Worm (Caenorhabditis elegans) whole organism, L1 larva: ENCODE measurements around the gene R07B1.11.

Source experiments
- C16A3.4 ChIP-seq: fragments of 150-350 bp; optimal IDR thresholded peaks from 2 replicates; lab custom pipeline; 2014; ENCODE audit warnings: missing biosample characterization, missing genetic modification characterization
- Y116A8C.19 ChIP-seq: sonication (generic microtip); optimal IDR thresholded peaks from 2 replicates; lab custom pipeline; 2016; ENCODE audit warnings: missing compliant biosample characterization, missing genetic modification characterization, borderline replicate concordance
- aly-2 ChIP-seq: fragments of 150-350 bp; optimal IDR thresholded peaks from 2 replicates; lab custom pipeline; 2014; ENCODE audit warnings: missing biosample characterization, missing genetic modification characterization
- blmp-1 ChIP-seq: fragments of 150-350 bp; optimal IDR thresholded peaks from 2 replicates; lab custom pipeline; 2014; ENCODE audit warnings: missing biosample characterization, missing genetic modification characterization
- ceh-82 ChIP-seq, 3 experiments: fragments of 150-350 bp in 1 of 3; sonication (generic microtip) in 2 of 3; optimal IDR thresholded peaks; 2 replicates each; lab custom pipeline; 2014 to 2017; ENCODE audit warnings: missing biosample characterization in 3 of 3, missing genetic modification characterization in 3 of 3
- dpl-1 ChIP-seq, 3 experiments: fragments of 150-350 bp in 2 of 3; sonication (generic microtip) in 1 of 3; optimal IDR thresholded peaks; 2 replicates each; lab custom pipeline; 2014 to 2017; ENCODE audit warnings: missing biosample characterization in 3 of 3, missing genetic modification characterization in 3 of 3, missing genetic modification reagents in 3 of 3
- dsc-1 ChIP-seq: sonication (generic microtip); optimal IDR thresholded peaks from 2 replicates; lab custom pipeline; 2016; ENCODE audit warnings: mild to moderate bottlenecking, missing genetic modification characterization, missing compliant biosample characterization
- efl-1 ChIP-seq, 4 experiments: fragments of 150-350 bp; optimal IDR thresholded peaks in 3 of 4; peaks in 1 of 4; 1 replicate in 1 of 4; 2 replicates in 3 of 4; lab custom pipeline; 2014; ENCODE audit warnings: missing biosample characterization in 2 of 4, missing genetic modification characterization in 2 of 4, missing genetic modification reagents in 2 of 4
- efl-3 ChIP-seq: fragments of 200-800 bp; sonication (Bioruptor generic); optimal IDR thresholded peaks from 2 replicates; lab custom pipeline; 2018; ENCODE audit warnings: mild to moderate bottlenecking, missing genetic modification characterization, missing compliant biosample characterization
- egl-27 ChIP-seq, 2 experiments: fragments of 150-350 bp in 1 of 2; sonication (generic microtip); optimal IDR thresholded peaks; 3 replicates each; lab custom pipeline; 2017 to 2018; ENCODE audit warnings: missing biosample characterization in 2 of 2, missing genetic modification characterization in 2 of 2, missing genetic modification reagents in 2 of 2
- elt-2 ChIP-seq: sonication (generic microtip); optimal IDR thresholded peaks from 2 replicates; lab custom pipeline; 2016; ENCODE audit warnings: missing genetic modification characterization, mild to moderate bottlenecking, inconsistent platforms, missing compliant biosample characterization, missing genetic modification reagents
- elt-3 ChIP-seq, 6 experiments: fragments of 150-350 bp in 1 of 6; sonication (generic microtip); optimal IDR thresholded peaks; 2 replicates each; lab custom pipeline; 2017 to 2018; ENCODE audit warnings: missing biosample characterization in 6 of 6, missing genetic modification characterization in 6 of 6, inconsistent platforms in 1 of 6
- ets-5 ChIP-seq: fragments of 200-800 bp; sonication (Bioruptor generic); IDR thresholded peaks from 2 replicates; pipeline ENCODE4 v1.3.6; 2022; ENCODE audit warnings: missing genetic modification characterization, missing compliant biosample characterization
- fkh-10 ChIP-seq: sonication (generic microtip); optimal IDR thresholded peaks from 2 replicates; lab custom pipeline; 2017; ENCODE audit warnings: missing biosample characterization, missing genetic modification reagents, missing genetic modification characterization
- fkh-4 ChIP-seq: sonication (generic microtip); optimal IDR thresholded peaks from 2 replicates; lab custom pipeline; 2016; ENCODE audit warnings: missing compliant biosample characterization, missing genetic modification characterization, borderline replicate concordance
- fos-1 ChIP-seq: fragments of 150-350 bp; optimal IDR thresholded peaks from 2 replicates; lab custom pipeline; 2014; ENCODE audit warnings: missing biosample characterization, missing genetic modification characterization
- hpl-2 ChIP-seq: fragments of 150-350 bp; optimal IDR thresholded peaks from 2 replicates; lab custom pipeline; 2014; ENCODE audit warnings: missing biosample characterization, missing genetic modification reagents, missing genetic modification characterization
- irx-1 ChIP-seq: sonication (generic microtip); optimal IDR thresholded peaks from 2 replicates; lab custom pipeline; 2016; ENCODE audit warnings: missing genetic modification characterization, missing compliant biosample characterization
- lin-14 ChIP-seq: fragments of 200-800 bp; sonication (Bioruptor generic); optimal IDR thresholded peaks from 2 replicates; lab custom pipeline; 2018; ENCODE audit warnings: mild to moderate bottlenecking, missing genetic modification characterization, moderate library complexity, missing compliant biosample characterization
- lin-15B ChIP-seq: fragments of 150-350 bp; sonication (generic microtip); optimal IDR thresholded peaks from 3 replicates; lab custom pipeline; 2014; ENCODE audit warnings: missing biosample characterization, missing genetic modification characterization
- lin-35 ChIP-seq, 2 experiments: fragments of 150-350 bp; optimal IDR thresholded peaks; 2 replicates each; lab custom pipeline; 2014; ENCODE audit warnings: missing biosample characterization in 2 of 2, missing genetic modification characterization in 2 of 2, missing genetic modification reagents in 2 of 2
- lin-39 ChIP-seq: fragments of 150-350 bp; optimal IDR thresholded peaks from 2 replicates; lab custom pipeline; 2014; ENCODE audit warnings: missing biosample characterization, missing genetic modification reagents, missing genetic modification characterization
- lsy-2 ChIP-seq, 2 experiments: fragments of 150-350 bp; optimal IDR thresholded peaks; 2 replicates each; lab custom pipeline; 2014; ENCODE audit warnings: missing biosample characterization in 2 of 2, missing genetic modification characterization in 2 of 2
- mab-9 ChIP-seq: fragments of 200-800 bp; sonication (Bioruptor generic); IDR thresholded peaks from 2 replicates; pipeline ENCODE4 v1.3.6; 2022; ENCODE audit warnings: missing genetic modification reagents, missing genetic modification characterization, missing compliant biosample characterization
- mdl-1 ChIP-seq, 2 experiments: fragments of 150-350 bp; optimal IDR thresholded peaks; 2 replicates each; lab custom pipeline; 2014 to 2017; ENCODE audit warnings: missing biosample characterization in 2 of 2, missing genetic modification characterization in 2 of 2, inconsistent platforms in 1 of 2
- mef-2 ChIP-seq: fragments of 150-350 bp; optimal IDR thresholded peaks from 2 replicates; lab custom pipeline; 2014; ENCODE audit warnings: missing biosample characterization, missing genetic modification characterization
- mep-1 ChIP-seq: fragments of 150-350 bp; optimal IDR thresholded peaks from 2 replicates; lab custom pipeline; 2014; ENCODE audit warnings: missing biosample characterization, missing genetic modification characterization
- nhr-12 ChIP-seq: sonication (generic microtip); optimal IDR thresholded peaks from 2 replicates; lab custom pipeline; 2017; ENCODE audit warnings: missing biosample characterization, missing genetic modification characterization
- nhr-19 ChIP-seq: fragments of 200-800 bp; sonication (Bioruptor generic); conservative IDR thresholded peaks from 2 replicates; pipeline ENCODE4 v1.3.6; 2022; ENCODE audit warnings: missing genetic modification characterization, missing compliant biosample characterization
- nhr-20 ChIP-seq: sonication (generic microtip); optimal IDR thresholded peaks from 2 replicates; lab custom pipeline; 2016; ENCODE audit warnings: mild to moderate bottlenecking, missing genetic modification characterization, missing compliant biosample characterization
- nhr-47 ChIP-seq: sonication (generic microtip); optimal IDR thresholded peaks from 2 replicates; lab custom pipeline; 2016; ENCODE audit warnings: mild to moderate bottlenecking, missing genetic modification characterization, moderate library complexity, missing compliant biosample characterization
- nhr-71 ChIP-seq: sonication (generic microtip); optimal IDR thresholded peaks from 2 replicates; lab custom pipeline; 2016; ENCODE audit warnings: mild to moderate bottlenecking, missing genetic modification characterization, moderate library complexity, missing compliant biosample characterization
- nhr-76 ChIP-seq: sonication (generic microtip); optimal IDR thresholded peaks from 2 replicates; lab custom pipeline; 2017; ENCODE audit warnings: missing biosample characterization, missing genetic modification characterization
- nhr-77 ChIP-seq: fragments of 150-350 bp; optimal IDR thresholded peaks from 2 replicates; lab custom pipeline; 2014; ENCODE audit warnings: missing biosample characterization, missing genetic modification characterization
- nhr-85 ChIP-seq: sonication (generic microtip); peaks from one replicate; lab custom pipeline; 2016; ENCODE audit warnings: missing genetic modification characterization, inconsistent platforms, missing compliant biosample characterization
- nhr-90 ChIP-seq: sonication (generic microtip); optimal IDR thresholded peaks from 2 replicates; lab custom pipeline; 2016; ENCODE audit warnings: mild to moderate bottlenecking, missing genetic modification characterization, missing compliant biosample characterization; ENCODE audit not compliant: poor library complexity
- pax-3 ChIP-seq: fragments of 200-800 bp; sonication (Bioruptor generic); optimal IDR thresholded peaks from 2 replicates; lab custom pipeline; 2018; ENCODE audit warnings: mild to moderate bottlenecking, missing genetic modification characterization, moderate library complexity, missing compliant biosample characterization
- rnt-1 ChIP-seq: sonication (generic microtip); optimal IDR thresholded peaks from 2 replicates; lab custom pipeline; 2016; ENCODE audit warnings: mild to moderate bottlenecking, missing genetic modification characterization, moderate library complexity, missing compliant biosample characterization
- snpc-4 ChIP-seq: fragments of 150-350 bp; optimal IDR thresholded peaks from 2 replicates; lab custom pipeline; 2014; ENCODE audit warnings: missing biosample characterization, missing genetic modification characterization
- snu-23 ChIP-seq: sonication (generic microtip); optimal IDR thresholded peaks from 2 replicates; lab custom pipeline; 2016; ENCODE audit warnings: missing genetic modification characterization, missing compliant biosample characterization
- sox-4 ChIP-seq: sonication (generic microtip); optimal IDR thresholded peaks from 2 replicates; lab custom pipeline; 2016; ENCODE audit warnings: missing genetic modification characterization, missing compliant biosample characterization
- sup-37 ChIP-seq: fragments of 200-800 bp; sonication (Bioruptor generic); optimal IDR thresholded peaks from 2 replicates; lab custom pipeline; 2018; ENCODE audit warnings: mild to moderate bottlenecking, missing genetic modification characterization, missing compliant biosample characterization
- swsn-7 ChIP-seq: sonication (generic microtip); optimal IDR thresholded peaks from 2 replicates; lab custom pipeline; 2016; ENCODE audit warnings: missing genetic modification characterization, missing compliant biosample characterization
- tbx-2 ChIP-seq: sonication (generic microtip); optimal IDR thresholded peaks from 2 replicates; lab custom pipeline; 2016; ENCODE audit warnings: missing genetic modification characterization, missing compliant biosample characterization
- tlp-1 ChIP-seq: fragments of 150-350 bp; optimal IDR thresholded peaks from 2 replicates; lab custom pipeline; 2014; ENCODE audit warnings: missing biosample characterization, missing genetic modification characterization
- unc-130 ChIP-seq: fragments of 150-350 bp; optimal IDR thresholded peaks from 2 replicates; lab custom pipeline; 2017; ENCODE audit warnings: missing biosample characterization, missing genetic modification characterization, inconsistent platforms
- unc-62 ChIP-seq: fragments of 150-350 bp; optimal IDR thresholded peaks from 2 replicates; lab custom pipeline; 2014; ENCODE audit warnings: missing biosample characterization, missing genetic modification reagents, missing genetic modification characterization
- unc-86 ChIP-seq: sonication (generic microtip); optimal IDR thresholded peaks from 2 replicates; lab custom pipeline; 2016; ENCODE audit warnings: missing genetic modification characterization, missing compliant biosample characterization
- unc-98 ChIP-seq: fragments of 200-800 bp; sonication (Bioruptor generic); IDR thresholded peaks from 2 replicates; pipeline ENCODE4 v1.3.6; 2022; ENCODE audit warnings: missing genetic modification characterization, missing compliant biosample characterization
- vab-15 ChIP-seq: sonication (generic microtip); optimal IDR thresholded peaks from 2 replicates; lab custom pipeline; 2017; ENCODE audit warnings: missing genotype, mild to moderate bottlenecking, missing genetic modification characterization, missing compliant biosample characterization
- xbp-1 ChIP-seq: sonication (generic microtip); optimal IDR thresholded peaks from 2 replicates; lab custom pipeline; 2016; ENCODE audit warnings: missing genetic modification characterization, missing compliant biosample characterization

The R07B1.11 gene

ce11 chrX:9899426-9900131 lies 42.9 kb downstream of the R07B1.11 start, which contains the start of gene phf-34:
Gene phf-34 (minus strand): TSS chrX:9899476.
- no peak for TF ChIP-seq unc-98 (GFP tag; lab: Robert Waterston, UW)
- TF ChIP-seq nhr-76 (tag; lab: Kevin White, UChicago), result no peak
- TF ChIP-seq lin-35 (GFP tag; optimal IDR thresholded peaks at IDR 0.05; lab: Kevin White, UChicago), result peak; percentile 17 to 26
- peak; percentile 88 for TF ChIP-seq lin-14 (GFP tag; lab: Kevin White, UChicago)
- peak in 1 of 3 experiments; percentile 25 for TF ChIP-seq dpl-1 (GFP tag; optimal IDR thresholded peaks at IDR 0.05; lab: Kevin White, UChicago)
- no peak for TF ChIP-seq sup-37
- TF ChIP-seq dsc-1 (tag; lab: Kevin White, UChicago), result peak; percentile 9
- no peak for TF ChIP-seq rnt-1 (tag; lab: Kevin White, UChicago)
- no peak for TF ChIP-seq nhr-12 (tag; lab: Kevin White, UChicago)
- no peak for TF ChIP-seq aly-2 (tag; lab: Kevin White, UChicago)
- peak; percentile 32 for TF ChIP-seq snpc-4 (tag; lab: Kevin White, UChicago)
- no peak for TF ChIP-seq sox-4 (tag; lab: Kevin White, UChicago)
- no peak for TF ChIP-seq nhr-77 (tag; lab: Kevin White, UChicago)
- TF ChIP-seq mef-2 (tag; lab: Kevin White, UChicago), result no peak
- peak; percentile 19 for TF ChIP-seq unc-86
- TF ChIP-seq fos-1 (tag; lab: Kevin White, UChicago), result no peak
- no peak for TF ChIP-seq vab-15 (tag; lab: Kevin White, UChicago)
- peak; percentile 14 to 52 for TF ChIP-seq lsy-2 (tag; optimal IDR thresholded peaks at IDR 0.05; lab: Kevin White, UChicago)
- no peak for TF ChIP-seq elt-3 (tag; optimal IDR thresholded peaks at IDR 0.05; lab: Kevin White, UChicago)
- no peak for TF ChIP-seq Y116A8C.19 (tag; lab: Kevin White, UChicago)
- peak; percentile 54 for TF ChIP-seq fkh-10 (GFP tag; lab: Kevin White, UChicago)
- TF ChIP-seq tbx-2 (tag; lab: Kevin White, UChicago), result peak; percentile 42
- TF ChIP-seq swsn-7, result peak; percentile 54
- TF ChIP-seq fkh-4 (tag; lab: Kevin White, UChicago), result no peak
- TF ChIP-seq pax-3 (tag; lab: Kevin White, UChicago), result no peak
- TF ChIP-seq efl-3 (GFP tag; lab: Kevin White, UChicago), result no peak
- peak; percentile 55 for TF ChIP-seq nhr-85 (tag; lab: Kevin White, UChicago)
- TF ChIP-seq C16A3.4 (tag; lab: Kevin White, UChicago), result peak; percentile 38
- no peak for TF ChIP-seq unc-130 (tag; lab: Kevin White, UChicago)
- no peak for TF ChIP-seq unc-62 (GFP tag; lab: Kevin White, UChicago)
- TF ChIP-seq lin-15B (tag; lab: Kevin White, UChicago), result no peak
- TF ChIP-seq efl-1 (optimal IDR thresholded peaks at IDR 0.05; lab: Kevin White, UChicago), result peak in 1 of 2 experiments; percentile 50
- no peak for TF ChIP-seq efl-1 (GFP tag; optimal IDR thresholded peaks at IDR 0.05 in 1 of 2; lab: Kevin White, UChicago)
- peak; percentile 54 for TF ChIP-seq nhr-47 (tag; lab: Kevin White, UChicago)
- TF ChIP-seq snu-23 (GFP tag; lab: Kevin White, UChicago), result peak; percentile 72
- TF ChIP-seq mep-1 (tag; lab: Kevin White, UChicago), result peak; percentile 68
- TF ChIP-seq mdl-1 (tag; optimal IDR thresholded peaks at IDR 0.05; lab: Kevin White, UChicago), result peak in 1 of 2 experiments; percentile 44
- TF ChIP-seq hpl-2 (GFP tag; lab: Kevin White, UChicago), result no peak
- no peak for TF ChIP-seq elt-2 (tag; lab: Kevin White, UChicago)
- no peak for TF ChIP-seq lin-39
- no peak for TF ChIP-seq nhr-90 (tag; lab: Kevin White, UChicago)
- no peak for TF ChIP-seq tlp-1 (tag; lab: Kevin White, UChicago)
- TF ChIP-seq ceh-82 (tag; optimal IDR thresholded peaks at IDR 0.05; lab: Kevin White, UChicago), result peak in 2 of 3 experiments; percentile 31 to 57
- TF ChIP-seq egl-27 (tag; optimal IDR thresholded peaks at IDR 0.05; lab: Kevin White, UChicago), result no peak
- peak; percentile 26 for TF ChIP-seq xbp-1 (tag; lab: Kevin White, UChicago)
- no peak for TF ChIP-seq mab-9 (GFP tag; lab: Robert Waterston, UW)
- TF ChIP-seq blmp-1 (tag; lab: Kevin White, UChicago), result peak; percentile 73
- TF ChIP-seq ets-5 (GFP tag; lab: Robert Waterston, UW), result no peak
- peak; percentile 64 for TF ChIP-seq nhr-71 (tag; lab: Kevin White, UChicago)
- TF ChIP-seq irx-1 (tag; lab: Kevin White, UChicago), result no peak
- TF ChIP-seq nhr-20 (tag; lab: Kevin White, UChicago), result peak; percentile 39
- TF ChIP-seq nhr-19 (GFP tag; lab: Robert Waterston, UW), result no peak; the same call in 1 of the 2 replicates
